Fruit fly (Drosophila melanogaster) whole organism, prepupa: ENCODE data around the gene TotX.
A peak's percentile ranks its signal among the peaks of the same experiment; 100 is the strongest.

Experiments used
- CG10669 ChIP-seq: fragments of 200-800 bp; sonication (Bioruptor generic); optimal IDR thresholded peaks from 3 replicates; lab custom pipeline; 2018; ENCODE audit warnings: missing biosample characterization, mild to moderate bottlenecking, missing genetic modification characterization, moderate library complexity
- CG11294 ChIP-seq: fragments of 200-800 bp; sonication (Bioruptor generic); IDR thresholded peaks from 2 replicates; pipeline ENCODE4 v1.3.6; 2022; ENCODE audit warnings: missing biosample characterization, missing genetic modification characterization
- CG1621 ChIP-seq: fragments of 200-800 bp; sonication (Bioruptor generic); optimal IDR thresholded peaks from 3 replicates; lab custom pipeline; 2018; ENCODE audit warnings: missing biosample characterization, mild to moderate bottlenecking, missing genetic modification characterization
- CG16779 ChIP-seq: fragments of 200-800 bp; sonication (Bioruptor generic); optimal IDR thresholded peaks from 3 replicates; lab custom pipeline; 2017; ENCODE audit warnings: missing biosample characterization, mild to moderate bottlenecking, missing genetic modification characterization
- CG31627 ChIP-seq: fragments of 200-800 bp; sonication (Bioruptor generic); optimal IDR thresholded peaks from 3 replicates; lab custom pipeline; 2016; ENCODE audit warnings: missing biosample characterization, missing genetic modification characterization
- CG32006 ChIP-seq: fragments of 200-800 bp; sonication (Bioruptor generic); optimal IDR thresholded peaks from 3 replicates; lab custom pipeline; 2017; ENCODE audit warnings: missing biosample characterization, mild to moderate bottlenecking, missing genetic modification characterization
- CG34406 ChIP-seq: fragments of 200-800 bp; sonication (Bioruptor generic); optimal IDR thresholded peaks from 3 replicates; lab custom pipeline; 2016; ENCODE audit warnings: missing biosample characterization, missing genetic modification characterization
- CG3919 ChIP-seq: fragments of 200-800 bp; sonication (Bioruptor generic); optimal IDR thresholded peaks from 3 replicates; lab custom pipeline; 2016; ENCODE audit warnings: missing biosample characterization, missing genetic modification characterization
- CG4318 ChIP-seq: fragments of 200-800 bp; sonication (Bioruptor generic); optimal IDR thresholded peaks from 3 replicates; lab custom pipeline; 2017; ENCODE audit warnings: missing biosample characterization, mild to moderate bottlenecking, missing genetic modification characterization
- CG6163 ChIP-seq: fragments of 200-800 bp; sonication (Bioruptor generic); IDR thresholded peaks from 3 replicates; pipeline ENCODE4 v1.3.6; 2022; ENCODE audit warnings: missing biosample characterization, missing genetic modification characterization
- CG6808 ChIP-seq: fragments of 200-800 bp; sonication (Bioruptor generic); optimal IDR thresholded peaks from 3 replicates; lab custom pipeline; 2017; ENCODE audit warnings: missing biosample characterization, missing genetic modification characterization, mild to moderate bottlenecking, moderate library complexity, missing genetic modification reagents
- CG6854 ChIP-seq: fragments of 200-800 bp; sonication (Bioruptor generic); optimal IDR thresholded peaks from 2 replicates; lab custom pipeline; 2017; ENCODE audit warnings: missing biosample characterization, mild to moderate bottlenecking, missing genetic modification characterization
- CG8119 ChIP-seq: fragments of 200-800 bp; sonication (Bioruptor generic); IDR thresholded peaks from 3 replicates; pipeline ENCODE4 v1.3.6; 2022; ENCODE audit warnings: missing biosample characterization, missing genetic modification characterization
- CG8319 ChIP-seq: fragments of 200-800 bp; sonication (Bioruptor generic); optimal IDR thresholded peaks from 3 replicates; lab custom pipeline; 2016; ENCODE audit warnings: missing biosample characterization, missing genetic modification characterization
- CG8632 ChIP-seq: fragments of 200-800 bp; sonication (Bioruptor generic); optimal IDR thresholded peaks from 3 replicates; lab custom pipeline; 2016; ENCODE audit warnings: missing biosample characterization, missing genetic modification characterization
- Eip75B ChIP-seq: fragments of 200-800 bp; sonication (Bioruptor generic); optimal IDR thresholded peaks from 3 replicates; lab custom pipeline; 2016; ENCODE audit warnings: missing biosample characterization, missing genetic modification characterization
- Eip78C ChIP-seq: fragments of 200-800 bp; sonication (Bioruptor generic); peaks from one replicate; lab custom pipeline; 2016; ENCODE audit warnings: missing biosample characterization, missing genetic modification characterization
- Eip93F ChIP-seq: fragments of 200-800 bp; sonication (Bioruptor generic); optimal IDR thresholded peaks from 2 replicates; lab custom pipeline; 2016; ENCODE audit warnings: missing biosample characterization, mild to moderate bottlenecking, missing genetic modification characterization
- Ets21C ChIP-seq: fragments of 200-800 bp; sonication (Bioruptor generic); optimal IDR thresholded peaks from 3 replicates; lab custom pipeline; 2016; ENCODE audit warnings: missing biosample characterization, missing genetic modification characterization
- Ets96B ChIP-seq: fragments of 200-800 bp; optimal IDR thresholded peaks from 2 replicates; lab custom pipeline; 2019; ENCODE audit warnings: missing biosample characterization, mild to moderate bottlenecking, missing genetic modification characterization, moderate library complexity
- Hr39 ChIP-seq: fragments of 200-800 bp; sonication (Bioruptor generic); optimal IDR thresholded peaks from 2 replicates; lab custom pipeline; 2016; ENCODE audit warnings: missing biosample characterization, missing genetic modification characterization
- Hr4 ChIP-seq: fragments of 200-800 bp; sonication (Bioruptor generic); optimal IDR thresholded peaks from 3 replicates; lab custom pipeline; 2016; ENCODE audit warnings: missing biosample characterization, missing genetic modification characterization
- Lpt ChIP-seq: fragments of 200-800 bp; sonication (Bioruptor generic); optimal IDR thresholded peaks from 3 replicates; lab custom pipeline; 2016; ENCODE audit warnings: missing biosample characterization, missing genetic modification characterization
- OdsH ChIP-seq: fragments of 200-800 bp; sonication (Bioruptor generic); optimal IDR thresholded peaks from 3 replicates; lab custom pipeline; 2016; ENCODE audit warnings: missing biosample characterization, missing genetic modification characterization
- Smox ChIP-seq: fragments of 200-800 bp; sonication (Bioruptor generic); optimal IDR thresholded peaks from 3 replicates; lab custom pipeline; 2016; ENCODE audit warnings: missing biosample characterization, missing genetic modification characterization
- Sox14 ChIP-seq: fragments of 200-800 bp; sonication (Bioruptor generic); optimal IDR thresholded peaks from 3 replicates; lab custom pipeline; 2016; ENCODE audit warnings: missing biosample characterization, missing genetic modification characterization
- Sox15 ChIP-seq: fragments of 200-800 bp; sonication (Bioruptor generic); optimal IDR thresholded peaks from 3 replicates; lab custom pipeline; 2016; ENCODE audit warnings: missing biosample characterization, missing genetic modification characterization
- cyc ChIP-seq: fragments of 200-800 bp; sonication (Bioruptor generic); optimal IDR thresholded peaks from 3 replicates; lab custom pipeline; 2016; ENCODE audit warnings: missing biosample characterization, missing genetic modification characterization
- dac ChIP-seq: fragments of 200-800 bp; sonication (Bioruptor generic); optimal IDR thresholded peaks from 2 replicates; lab custom pipeline; 2017; ENCODE audit warnings: missing biosample characterization, mild to moderate bottlenecking, missing genetic modification characterization
- dsx ChIP-seq: fragments of 200-800 bp; optimal IDR thresholded peaks from 3 replicates; lab custom pipeline; 2019; ENCODE audit warnings: missing biosample characterization, mild to moderate bottlenecking, missing genetic modification characterization, moderate library complexity; ENCODE audit not compliant: poor library complexity, severe bottlenecking
- eg ChIP-seq: fragments of 200-800 bp; sonication (Bioruptor generic); IDR thresholded peaks from 3 replicates; pipeline ENCODE4 v1.3.6; 2022; ENCODE audit warnings: missing biosample characterization, missing genetic modification characterization
- esn ChIP-seq: fragments of 200-800 bp; sonication (Bioruptor generic); optimal IDR thresholded peaks from 2 replicates; lab custom pipeline; 2016; ENCODE audit warnings: missing biosample characterization, mild to moderate bottlenecking, missing genetic modification characterization, moderate library complexity
- fd59A ChIP-seq: fragments of 200-800 bp; sonication (Bioruptor generic); optimal IDR thresholded peaks from 2 replicates; lab custom pipeline; 2017; ENCODE audit warnings: missing biosample characterization, mild to moderate bottlenecking, missing genetic modification characterization, missing genetic modification reagents
- fd85E ChIP-seq: fragments of 200-800 bp; sonication (Bioruptor generic); optimal IDR thresholded peaks from 3 replicates; lab custom pipeline; 2016; ENCODE audit warnings: missing biosample characterization, missing genetic modification characterization
- fkh ChIP-seq: fragments of 200-800 bp; sonication (Bioruptor generic); optimal IDR thresholded peaks from 3 replicates; lab custom pipeline; 2017; ENCODE audit warnings: missing biosample characterization, mild to moderate bottlenecking, missing genetic modification characterization, moderate library complexity
- lz ChIP-seq: fragments of 200-800 bp; sonication (Bioruptor generic); optimal IDR thresholded peaks from 3 replicates; lab custom pipeline; 2016; ENCODE audit warnings: missing biosample characterization, missing genetic modification characterization
- pdm3 ChIP-seq: fragments of 200-800 bp; sonication (Bioruptor generic); optimal IDR thresholded peaks from 3 replicates; lab custom pipeline; 2016; ENCODE audit warnings: missing biosample characterization, missing genetic modification characterization
- spab ChIP-seq: fragments of 200-800 bp; sonication (Bioruptor generic); optimal IDR thresholded peaks from 2 replicates; lab custom pipeline; 2017; ENCODE audit warnings: missing biosample characterization, mild to moderate bottlenecking, missing genetic modification characterization, missing genetic modification reagents
- svp ChIP-seq: fragments of 200-800 bp; sonication (Bioruptor generic); peaks from one replicate; lab custom pipeline; 2016; ENCODE audit warnings: missing biosample characterization, missing genetic modification characterization
- topi ChIP-seq: fragments of 200-800 bp; sonication (Bioruptor generic); optimal IDR thresholded peaks from 3 replicates; lab custom pipeline; 2016; ENCODE audit warnings: missing biosample characterization, missing genetic modification characterization
- vri ChIP-seq: fragments of 200-800 bp; sonication (Bioruptor generic); optimal IDR thresholded peaks from 3 replicates; lab custom pipeline; 2016; ENCODE audit warnings: missing biosample characterization, mild to moderate bottlenecking, missing genetic modification characterization

TotX gene

dm6 chr3R:20947991-20948407 lies 42.7 kb upstream of the TotX start:
- TF ChIP-seq Eip78C (GFP tag; lab: Kevin White, UChicago), result peak; percentile 67
- peak; percentile 34 for TF ChIP-seq lz (GFP tag; lab: Kevin White, UChicago)
- peak; percentile 55 for TF ChIP-seq CG31627 (GFP tag; lab: Kevin White, UChicago)
- TF ChIP-seq Hr39, result peak; percentile 47
- TF ChIP-seq fd59A (GFP tag; lab: Kevin White, UChicago), result no peak
- peak; percentile 40 for TF ChIP-seq Sox14 (GFP tag; lab: Kevin White, UChicago)
- peak; percentile 44 for TF ChIP-seq esn (GFP tag; lab: Kevin White, UChicago)
- peak; percentile 16 for TF ChIP-seq pdm3 (GFP tag; lab: Kevin White, UChicago)
- TF ChIP-seq Smox (GFP tag; lab: Kevin White, UChicago), result no peak
- TF ChIP-seq CG16779 (tag; lab: Kevin White, UChicago), result no peak
- peak; percentile 48 for TF ChIP-seq cyc (GFP tag; lab: Kevin White, UChicago)

- TF ChIP-seq eg (no peak), CG4318 (no peak), vri (no peak), topi (GFP tag; lab: Kevin White, UChicago) (no peak), svp (no peak), CG3919 (GFP tag; lab: Kevin White, UChicago) (no peak)
Observed at dm6 chr3R:20946774-20947173, 41.5 kb upstream of the TotX start.

dm6 chr3R:20945463-20945862 lies 40.1 kb upstream of the TotX start, which contains the start of gene CG31191:
CG31191 (minus strand) TSS chr3R:20945530.
- TF ChIP-seq dsx (GFP tag; lab: Kevin White, UChicago) (no peak), svp (no peak), Eip78C (GFP tag; lab: Kevin White, UChicago) (no peak), Ets21C (GFP tag; lab: Kevin White, UChicago) (no peak), Smox (GFP tag; lab: Kevin White, UChicago) (no peak), Lpt (no peak), CG8119 (GFP tag; lab: Robert Waterston, UW) (no peak), Sox15 (GFP tag; lab: Kevin White, UChicago) (no peak), Ets96B (tag; lab: Kevin White, UChicago) (no peak), CG16779 (tag; lab: Kevin White, UChicago) (no peak), eg (no peak), CG11294 (no peak), vri (no peak)
- TF ChIP-seq, all 60 proteins: peak for 0

dm6 chr3R:20915828-20916227 lies 10.5 kb upstream of the TotX start:
- TF ChIP-seq CG11294 (no peak), CG6854 (GFP tag; lab: Kevin White, UChicago) (peak; percentile 53), CG32006 (GFP tag; lab: Kevin White, UChicago) (no peak), CG34406 (GFP tag; lab: Kevin White, UChicago) (no peak), dac (GFP tag; lab: Kevin White, UChicago) (no peak), svp (peak; percentile 52), fkh (GFP tag; lab: Kevin White, UChicago) (peak; percentile 79), OdsH (GFP tag; lab: Kevin White, UChicago) (no peak), CG6163 (0 out of 3 replicates have a peak, but pooled peaks have one; percentile 13)
- TF ChIP-seq, all 60 proteins: peak for 4

- TF ChIP-seq fd85E (GFP tag; lab: Kevin White, UChicago) (peak; percentile 87), Smox (GFP tag; lab: Kevin White, UChicago) (peak; percentile 80), CG3919 (GFP tag; lab: Kevin White, UChicago) (peak; percentile 88), CG1621 (tag; lab: Kevin White, UChicago) (peak; percentile 98), spab (GFP tag; lab: Kevin White, UChicago) (peak; percentile 98), Ets96B (tag; lab: Kevin White, UChicago) (peak; percentile 98), CG34406 (GFP tag; lab: Kevin White, UChicago) (peak; percentile 91), topi (GFP tag; lab: Kevin White, UChicago) (peak; percentile 86), Ets21C (GFP tag; lab: Kevin White, UChicago) (peak; percentile 42), CG6808 (GFP tag; lab: Kevin White, UChicago) (peak; percentile 97), vri (peak; percentile 95), Eip93F (GFP tag; lab: Kevin White, UChicago) (peak; percentile 63), fd59A (GFP tag; lab: Kevin White, UChicago) (peak; percentile 84), Hr4 (peak; percentile 92), CG8632 (peak; percentile 88), svp (peak; percentile 92), CG32006 (GFP tag; lab: Kevin White, UChicago) (peak; percentile 94), CG4318 (peak; percentile 55), CG6163 (peak; percentile 99), pdm3 (GFP tag; lab: Kevin White, UChicago) (peak; percentile 93), CG8319 (GFP tag; lab: Kevin White, UChicago) (peak; percentile 67), eg (peak; percentile 100), Eip75B (peak; percentile 92), OdsH (GFP tag; lab: Kevin White, UChicago) (peak; percentile 87), esn (GFP tag; lab: Kevin White, UChicago) (peak; percentile 84), Hr39 (peak; percentile 41), CG10669 (peak; percentile 98)
Observed at dm6 chr3R:20914103-20914502, 8.8 kb upstream of the TotX start, which contains the start of gene hdly. hdly (plus strand) TSS chr3R:20914296.
